Worm (Caenorhabditis elegans): ENCODE measurements around the gene Y44A6D.6.

The Y44A6D.6 gene

DNA sequence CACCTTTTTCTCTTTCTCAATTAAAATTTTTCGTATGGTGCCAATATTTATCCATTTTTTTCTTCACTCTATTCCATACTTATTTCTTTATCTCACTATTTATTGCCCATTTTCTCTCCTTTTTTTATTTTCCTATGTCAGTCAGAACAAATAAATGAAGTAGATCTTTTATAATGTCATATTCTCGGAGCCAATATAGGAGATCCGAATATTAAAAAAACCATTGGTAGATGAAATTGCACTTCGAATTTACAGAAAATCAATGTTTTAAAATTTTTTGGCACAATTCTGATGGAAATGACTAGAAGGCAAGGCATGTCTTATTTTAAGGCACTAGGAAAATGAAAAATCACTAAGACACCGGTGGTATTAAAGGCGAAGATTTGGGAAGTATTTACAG lies 16.5 kb upstream of the Y44A6D.6 start:
- TF ChIP-seq pqm-1 (tag; optimal IDR thresholded peaks at IDR 0.05) (no peak), ceh-82 (tag; optimal IDR thresholded peaks at IDR 0.05) (peak; percentile 24)

DNA sequence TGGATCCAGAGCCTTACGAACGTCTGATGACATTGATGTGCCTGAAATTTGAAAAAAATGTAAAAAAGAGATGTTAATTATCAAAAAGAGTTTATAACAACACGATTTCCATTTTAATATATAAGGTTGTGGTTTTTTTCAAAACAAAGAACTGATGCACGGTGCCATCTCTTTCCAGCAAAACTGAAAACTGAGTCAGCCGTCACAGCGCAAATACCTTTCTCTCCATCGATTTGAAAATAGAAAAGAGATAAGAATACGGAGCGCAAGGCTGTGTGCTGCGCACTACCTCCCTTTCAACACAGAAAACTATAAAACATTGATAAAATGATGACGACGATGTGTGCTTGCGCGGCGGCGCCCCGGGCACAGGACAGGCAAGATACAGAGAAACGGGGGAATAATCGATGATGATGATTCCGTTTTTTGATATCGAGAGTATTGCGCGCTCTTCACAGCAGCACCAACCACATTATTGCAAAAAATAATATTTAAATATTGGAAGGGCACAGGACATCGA lies 14.7 kb upstream of the Y44A6D.6 start, which contains the start of gene Y44A6D.3:
Gene Y44A6D.3 (minus strand): TSS at position 51 of the 520 bp plus-strand sequence.
- no peak for TF ChIP-seq nfya-1 (tag; optimal IDR thresholded peaks at IDR 0.05; ENCODE audit: insufficient read depth)
- TF ChIP-seq elt-2 (tag; optimal IDR thresholded peaks at IDR 0.05): peak; percentile 68
- no peak for TF ChIP-seq unc-39 (tag; optimal IDR thresholded peaks at IDR 0.05)
- no peak for TF ChIP-seq skn-1 (tag; optimal IDR thresholded peaks at IDR 0.05)
- peak; percentile 43 for TF ChIP-seq pqm-1 (tag; optimal IDR thresholded peaks at IDR 0.05)

DNA sequence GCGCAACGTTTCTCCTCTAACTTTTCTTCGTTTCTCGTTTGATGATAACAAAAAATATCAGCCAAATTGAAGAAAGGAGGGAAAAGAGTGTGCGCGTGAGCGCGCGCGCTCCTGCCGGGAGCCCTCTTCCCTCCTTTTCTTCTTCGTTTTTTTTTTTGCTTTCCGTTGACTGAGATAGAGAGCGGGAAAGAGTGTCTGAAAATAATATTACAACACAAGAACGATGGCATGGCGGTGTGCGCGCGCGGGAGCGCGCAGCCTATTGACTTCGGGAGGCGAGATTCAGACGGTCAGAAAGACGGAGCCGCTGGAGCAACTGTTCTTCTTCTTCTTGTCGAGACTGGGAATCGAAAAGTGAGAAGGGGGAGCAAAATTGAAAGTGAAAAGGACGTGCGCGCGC lies 13.4 kb upstream of the Y44A6D.6 start:
- TF ChIP-seq skn-1 (tag; optimal IDR thresholded peaks at IDR 0.05) (no peak), ceh-9 (tag; optimal IDR thresholded peaks at IDR 0.05) (no peak), lin-39 (tag; optimal IDR thresholded peaks at IDR 0.05) (peak; percentile 45), ceh-16 (tag; optimal IDR thresholded peaks at IDR 0.05) (no peak), nfya-1 (tag; optimal IDR thresholded peaks at IDR 0.05; ENCODE audit: insufficient read depth) (peak; percentile 42), daf-12 (tag; optimal IDR thresholded peaks at IDR 0.05) (no peak), egl-5 (tag; optimal IDR thresholded peaks at IDR 0.05) (no peak), nhr-67 (tag; optimal IDR thresholded peaks at IDR 0.05) (no peak), mml-1 (tag; optimal IDR thresholded peaks at IDR 0.05) (no peak), elt-2 (tag; optimal IDR thresholded peaks at IDR 0.05) (peak; percentile 53), fkh-2 (tag; optimal IDR thresholded peaks at IDR 0.05) (no peak), zag-1 (tag; optimal IDR thresholded peaks at IDR 0.05) (no peak), ztf-11 (tag; optimal IDR thresholded peaks at IDR 0.05) (no peak), nhr-237 (tag; optimal IDR thresholded peaks at IDR 0.05) (no peak), fos-1 (tag; optimal IDR thresholded peaks at IDR 0.05) (no peak), tbx-2 (tag; optimal IDR thresholded peaks at IDR 0.05) (no peak)

DNA sequence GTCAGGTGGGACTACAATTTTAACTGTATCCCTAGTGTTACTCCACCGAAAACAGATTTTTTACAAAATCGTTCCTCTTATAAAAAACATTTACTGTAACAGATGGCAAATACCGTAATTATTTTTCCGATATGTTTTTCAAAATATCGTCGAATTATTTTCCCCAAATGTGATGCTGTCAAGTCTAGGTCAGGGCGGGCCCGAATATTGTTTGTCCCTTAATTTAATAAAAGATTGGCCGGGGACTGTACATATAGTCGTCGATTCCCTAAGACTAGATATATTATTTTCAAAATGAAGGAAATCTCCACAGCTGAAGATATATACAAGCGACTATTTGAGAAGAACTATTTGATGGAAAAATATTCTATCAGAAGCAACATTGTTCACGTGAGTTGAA lies 9.2 kb upstream of the Y44A6D.6 start, which contains the start of gene sdf-9:
Gene sdf-9 (plus strand): TSS at position 301 of the 400 bp plus-strand sequence.
- TF ChIP-seq lin-15B (tag; optimal IDR thresholded peaks at IDR 0.05) (no peak), jun-1 (tag; optimal IDR thresholded peaks at IDR 0.05) (no peak), nhr-43 (tag; optimal IDR thresholded peaks at IDR 0.05; ENCODE audit: poor library complexity, severe bottlenecking) (no peak), fkh-10 (GFP tag; optimal IDR thresholded peaks at IDR 0.05) (no peak), fos-1 (tag; optimal IDR thresholded peaks at IDR 0.05) (no peak), nhr-11 (tag; optimal IDR thresholded peaks at IDR 0.05) (no peak), R02D3.7 (tag; optimal IDR thresholded peaks at IDR 0.05) (no peak), ztf-4 (tag; optimal IDR thresholded peaks at IDR 0.05) (no peak), elt-3 (tag; optimal IDR thresholded peaks at IDR 0.05) (no peak), ceh-82 (tag; optimal IDR thresholded peaks at IDR 0.05) (no peak), nhr-67 (tag; optimal IDR thresholded peaks at IDR 0.05) (no peak), nhr-23 (tag; optimal IDR thresholded peaks at IDR 0.05) (no peak), ztf-11 (tag; optimal IDR thresholded peaks at IDR 0.05) (no peak), egl-5 (tag; optimal IDR thresholded peaks at IDR 0.05) (no peak), ZK546.5 (tag; optimal IDR thresholded peaks at IDR 0.05) (no peak), egl-27 (tag; optimal IDR thresholded peaks at IDR 0.05) (no peak), nhr-12 (tag; optimal IDR thresholded peaks at IDR 0.05) (no peak), mml-1 (tag; optimal IDR thresholded peaks at IDR 0.05) (no peak), ama-1 (optimal IDR thresholded peaks at IDR 0.05) (no peak), unc-39 (tag; optimal IDR thresholded peaks at IDR 0.05) (no peak)

DNA sequence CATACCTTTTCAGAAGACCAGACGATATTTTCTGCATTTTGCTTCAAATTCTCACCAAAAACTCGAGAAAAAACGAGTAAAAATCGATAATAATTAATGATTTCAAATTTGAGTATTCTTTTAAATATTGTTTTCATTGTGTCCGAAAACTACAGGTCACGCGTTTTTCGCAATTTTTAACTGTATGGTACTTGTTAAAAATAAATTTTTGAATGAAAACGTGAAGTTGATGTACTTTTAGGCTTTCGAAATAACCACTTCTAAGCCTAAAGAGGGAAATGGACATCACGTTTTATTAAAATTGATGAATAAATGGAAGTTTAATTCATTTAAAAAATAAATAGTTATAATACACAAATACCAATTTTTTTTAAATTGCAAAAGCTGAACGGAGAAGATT lies 4.2 kb upstream of the Y44A6D.6 start, which contains the start of gene Y44A6D.5:
Gene Y44A6D.5 (minus strand): TSS at position 101 of the 400 bp plus-strand sequence.
- TF ChIP-seq tbx-2 (tag; optimal IDR thresholded peaks at IDR 0.05) (no peak), lin-39 (tag; optimal IDR thresholded peaks at IDR 0.05) (no peak), nhr-43 (tag; optimal IDR thresholded peaks at IDR 0.05; ENCODE audit: poor library complexity, severe bottlenecking) (no peak), snpc-4 (tag; optimal IDR thresholded peaks at IDR 0.05) (no peak), nhr-237 (tag; optimal IDR thresholded peaks at IDR 0.05) (no peak), ztf-4 (tag; optimal IDR thresholded peaks at IDR 0.05) (no peak), ama-1 (optimal IDR thresholded peaks at IDR 0.05) (no peak), ceh-28 (tag; optimal IDR thresholded peaks at IDR 0.05) (no peak), ceh-9 (tag; optimal IDR thresholded peaks at IDR 0.05) (no peak)

Data from whole organism, L3 larva.